Worm (Caenorhabditis elegans) whole organism, L2 larva: ENCODE measurements around the gene avr-15.

Source experiments
- blmp-1 ChIP-seq: sonication (generic microtip); optimal IDR thresholded peaks from 2 replicates; lab custom pipeline; 2017; ENCODE audit warnings: missing genetic modification characterization, mild to moderate bottlenecking, missing compliant biosample characterization, antibody characterized with exemption, moderate library complexity; ENCODE audit not compliant: insufficient read depth
- ceh-82 ChIP-seq: fragments of 150-350 bp; optimal IDR thresholded peaks from 2 replicates; lab custom pipeline; 2014; ENCODE audit warnings: missing biosample characterization, missing genetic modification characterization
- dmd-4 ChIP-seq: sonication (generic microtip); optimal IDR thresholded peaks from 2 replicates; lab custom pipeline; 2017; ENCODE audit warnings: missing biosample characterization, missing genetic modification characterization
- elt-3 ChIP-seq: sonication (generic microtip); optimal IDR thresholded peaks from 2 replicates; lab custom pipeline; 2017; ENCODE audit warnings: missing biosample characterization, missing genetic modification characterization
- lin-39 ChIP-seq: fragments of 150-350 bp; optimal IDR thresholded peaks from 2 replicates; lab custom pipeline; 2014; ENCODE audit warnings: missing biosample characterization, missing genetic modification reagents, missing genetic modification characterization
- unc-39 ChIP-seq: fragments of 150-350 bp; optimal IDR thresholded peaks from 2 replicates; lab custom pipeline; 2014; ENCODE audit warnings: missing biosample characterization, missing genetic modification characterization
- unc-62 ChIP-seq: fragments of 150-350 bp; optimal IDR thresholded peaks from 2 replicates; lab custom pipeline; 2014; ENCODE audit warnings: missing biosample characterization, missing genetic modification reagents, missing genetic modification characterization
- ztf-1 ChIP-seq: fragments of 200-800 bp; sonication (Bioruptor generic); conservative IDR thresholded peaks from 2 replicates; pipeline ENCODE4 v1.3.6; 2022; ENCODE audit warnings: missing genetic modification characterization, missing compliant biosample characterization

ce11 chrV:13511618-13512017 is at the start of gene avr-15:
- no peak for TF ChIP-seq blmp-1 (tag; lab: Kevin White, UChicago)
- no peak for TF ChIP-seq unc-39 (tag; lab: Kevin White, UChicago)
- TF ChIP-seq lin-39 (tag; lab: Kevin White, UChicago) = no peak
- no peak for TF ChIP-seq unc-62 (GFP tag; lab: Kevin White, UChicago)
- no peak for TF ChIP-seq dmd-4
- no peak for TF ChIP-seq ceh-82
- no peak for TF ChIP-seq ztf-1 (GFP tag; lab: Robert Waterston, UW)
- no peak for TF ChIP-seq elt-3
